Worm (Caenorhabditis elegans): ENCODE measurements around the gene ZK662.5.

ce11 chrX:15740526-15740925 lies 19.1 kb downstream of the ZK662.5 start, which contains the start of gene srg-64:
- no peak for TF ChIP-seq lin-13 (GFP tag; optimal IDR thresholded peaks at IDR 0.05)
- no peak for TF ChIP-seq ceh-82 (tag; optimal IDR thresholded peaks at IDR 0.05)
- no peak for TF ChIP-seq ceh-20 (GFP tag; IDR thresholded peaks at IDR 0.05)
- TF ChIP-seq ZK546.5 (tag; optimal IDR thresholded peaks at IDR 0.05): no peak
- TF ChIP-seq ztf-7 (tag; optimal IDR thresholded peaks at IDR 0.05): no peak
- no peak for TF ChIP-seq ama-1 (optimal IDR thresholded peaks at IDR 0.05)
- no peak for TF ChIP-seq lsy-2 (tag; optimal IDR thresholded peaks at IDR 0.05)
- TF ChIP-seq F44E2.7 (GFP tag; IDR thresholded peaks at IDR 0.05): no peak
- no peak for TF ChIP-seq pha-4 (GFP tag; IDR thresholded peaks at IDR 0.05)
- no peak for TF ChIP-seq pha-4 (tag; optimal IDR thresholded peaks at IDR 0.05)
- TF ChIP-seq nhr-77 (tag; optimal IDR thresholded peaks at IDR 0.05): no peak
- no peak for TF ChIP-seq ctbp-1 (GFP tag; IDR thresholded peaks at IDR 0.05)
